Fruit fly (Drosophila melanogaster): ENCODE measurements around the gene CG14454.

dm6 chr3L:22713605-22714004 is 21.3 kb upstream of the CG14454 start:
- no peak for TF ChIP-seq Snoo (tag; optimal IDR thresholded peaks at IDR 0.05)
- TF ChIP-seq CG12605 (GFP tag; IDR thresholded peaks at IDR 0.05) = no peak
- TF ChIP-seq gl (tag; optimal IDR thresholded peaks at IDR 0.05) = no peak
- TF ChIP-seq D1 (tag; optimal IDR thresholded peaks at IDR 0.05) = no peak
- no peak for TF ChIP-seq CG4496 (GFP tag; IDR thresholded peaks at IDR 0.05)
- no peak for TF ChIP-seq EcR (GFP tag; optimal IDR thresholded peaks at IDR 0.05)
- TF ChIP-seq CG10348 (GFP tag; IDR thresholded peaks at IDR 0.05) = no peak
- no peak for TF ChIP-seq rn (GFP tag; IDR thresholded peaks at IDR 0.05)
- no peak for TF ChIP-seq CG9948 (tag; optimal IDR thresholded peaks at IDR 0.05)
- no peak for TF ChIP-seq Pif1A (GFP tag; optimal IDR thresholded peaks at IDR 0.05)
- TF ChIP-seq Pif1B (GFP tag; optimal IDR thresholded peaks at IDR 0.05) = no peak
- TF ChIP-seq CG14655 (GFP tag; optimal IDR thresholded peaks at IDR 0.05) = no peak
